Worm (Caenorhabditis elegans) whole organism, L4 larva: Measurements from ENCODE around the gene T08D10.3.

Experiments
- F26F4.8 ChIP-seq: fragments of 200-800 bp; sonication (Bioruptor generic); conservative IDR thresholded peaks from 2 replicates; pipeline ENCODE4 v1.3.6; 2022; ENCODE audit warnings: missing genetic modification characterization, missing compliant biosample characterization
- F44E2.7 ChIP-seq: fragments of 200-800 bp; sonication (Bioruptor generic); IDR thresholded peaks from 2 replicates; pipeline ENCODE4 v2.1.2; 2022; ENCODE audit warnings: missing genetic modification characterization, missing compliant biosample characterization
- ZK337.2 ChIP-seq: fragments of 200-800 bp; sonication (Bioruptor generic); IDR thresholded peaks from 2 replicates; pipeline ENCODE4 v1.3.6; 2022; ENCODE audit warnings: missing genetic modification reagents, missing genetic modification characterization, missing compliant biosample characterization
- aha-1 ChIP-seq: fragments of 150-350 bp; peaks from one replicate; lab custom pipeline; 2014; ENCODE audit warnings: missing biosample characterization, missing genetic modification characterization
- arid-1 ChIP-seq: fragments of 200-800 bp; sonication (Bioruptor generic); conservative IDR thresholded peaks from 2 replicates; pipeline ENCODE4 v1.3.6; 2022; ENCODE audit warnings: missing genetic modification reagents, missing genetic modification characterization, missing compliant biosample characterization
- ceh-20 ChIP-seq: fragments of 200-800 bp; sonication (Bioruptor generic); IDR thresholded peaks from 2 replicates; pipeline ENCODE4 v1.3.6; 2022; ENCODE audit warnings: missing genetic modification reagents, missing genetic modification characterization, missing compliant biosample characterization
- ceh-44 ChIP-seq: fragments of 200-800 bp; sonication (Bioruptor generic); IDR thresholded peaks from 2 replicates; pipeline ENCODE4 v1.3.6; 2022; ENCODE audit warnings: missing genetic modification reagents, missing genetic modification characterization, missing compliant biosample characterization
- cey-2 ChIP-seq: sonication (generic microtip); optimal IDR thresholded peaks from 3 replicates; lab custom pipeline; 2017; ENCODE audit warnings: missing genetic modification characterization, mild to moderate bottlenecking, missing compliant biosample characterization, antibody characterized with exemption, borderline replicate concordance; ENCODE audit not compliant: insufficient read depth
- daf-12 ChIP-seq: fragments of 150-350 bp; optimal IDR thresholded peaks from 2 replicates; lab custom pipeline; 2014; ENCODE audit warnings: missing biosample characterization, missing genetic modification reagents, missing genetic modification characterization
- daf-16 ChIP-seq, 3 experiments: sonication (generic microtip); optimal IDR thresholded peaks; 2 replicates each; lab custom pipeline; 2016 to 2017; ENCODE audit warnings: missing genetic modification characterization in 3 of 3, missing genetic modification reagents in 3 of 3, mild to moderate bottlenecking in 2 of 3, missing compliant biosample characterization in 2 of 3, missing biosample characterization in 1 of 3, moderate library complexity in 1 of 3
- daf-19 ChIP-seq: fragments of 200-800 bp; sonication (Bioruptor generic); conservative IDR thresholded peaks from 2 replicates; pipeline ENCODE4 v1.3.6; 2022; ENCODE audit warnings: missing genetic modification characterization, missing compliant biosample characterization
- dve-1 ChIP-seq: sonication (generic microtip); optimal IDR thresholded peaks from 2 replicates; lab custom pipeline; 2017; ENCODE audit warnings: antibody characterized with exemption, mild to moderate bottlenecking, missing genetic modification characterization, missing compliant biosample characterization; ENCODE audit not compliant: insufficient read depth
- fkh-10 ChIP-seq: fragments of 150-350 bp; optimal IDR thresholded peaks from 2 replicates; lab custom pipeline; 2014; ENCODE audit warnings: missing biosample characterization, missing genetic modification reagents, missing genetic modification characterization
- fos-1 ChIP-seq: fragments of 150-350 bp; optimal IDR thresholded peaks from 2 replicates; lab custom pipeline; 2014; ENCODE audit warnings: missing biosample characterization, missing genetic modification characterization
- hlh-11 ChIP-seq: fragments of 200-800 bp; sonication (Bioruptor generic); optimal IDR thresholded peaks from 2 replicates; lab custom pipeline; 2018; ENCODE audit warnings: mild to moderate bottlenecking, missing genetic modification characterization, missing compliant biosample characterization
- lin-1 ChIP-seq: fragments of 200-800 bp; sonication (Bioruptor generic); IDR thresholded peaks from 2 replicates; pipeline ENCODE4 v1.3.6; 2022; ENCODE audit warnings: missing genetic modification reagents, missing genetic modification characterization, missing compliant biosample characterization
- lin-15B ChIP-seq: fragments of 150-350 bp; sonication (generic microtip); optimal IDR thresholded peaks from 3 replicates; lab custom pipeline; 2014; ENCODE audit warnings: missing biosample characterization, missing genetic modification characterization
- lin-38 ChIP-seq: fragments of 200-800 bp; sonication (Bioruptor generic); IDR thresholded peaks from 2 replicates; pipeline ENCODE4 v1.3.6; 2022; ENCODE audit warnings: missing genetic modification reagents, missing genetic modification characterization, missing compliant biosample characterization
- lsy-2 ChIP-seq, 2 experiments: fragments of 150-350 bp in 1 of 2; sonication (generic microtip) in 1 of 2; optimal IDR thresholded peaks; 2 replicates each; lab custom pipeline; 2014 to 2017; ENCODE audit warnings: missing biosample characterization in 2 of 2, missing genetic modification characterization in 2 of 2
- mdl-1 ChIP-seq, 2 experiments: fragments of 150-350 bp in 1 of 2; sonication (generic microtip) in 1 of 2; optimal IDR thresholded peaks; 2 replicates each; lab custom pipeline; 2014 to 2017; ENCODE audit warnings: missing biosample characterization in 2 of 2, missing genetic modification characterization in 2 of 2
- mes-2 ChIP-seq: sonication (generic microtip); optimal IDR thresholded peaks from 2 replicates; lab custom pipeline; 2016; ENCODE audit warnings: missing genotype, mild to moderate bottlenecking, missing genetic modification characterization, missing compliant biosample characterization; ENCODE audit not compliant: poor library complexity, severe bottlenecking
- mxl-2 ChIP-seq: fragments of 200-800 bp; sonication (Bioruptor generic); conservative IDR thresholded peaks from 2 replicates; pipeline ENCODE4 v1.3.6; 2022; ENCODE audit warnings: missing genetic modification reagents, missing genetic modification characterization, missing compliant biosample characterization
- mxl-3 ChIP-seq: fragments of 200-800 bp; sonication (Bioruptor generic); optimal IDR thresholded peaks from 2 replicates; lab custom pipeline; 2018; ENCODE audit warnings: mild to moderate bottlenecking, missing genetic modification characterization, missing compliant biosample characterization
- nhr-111 ChIP-seq: fragments of 200-800 bp; sonication (Bioruptor generic); optimal IDR thresholded peaks from 2 replicates; lab custom pipeline; 2018; ENCODE audit warnings: mild to moderate bottlenecking, missing genetic modification characterization, missing compliant biosample characterization
- nhr-25 ChIP-seq: sonication (generic microtip); optimal IDR thresholded peaks from 2 replicates; lab custom pipeline; 2017; ENCODE audit warnings: missing genetic modification characterization, mild to moderate bottlenecking, missing compliant biosample characterization, antibody characterized with exemption, moderate library complexity, borderline replicate concordance; ENCODE audit not compliant: insufficient read depth
- nhr-41 ChIP-seq: fragments of 200-800 bp; sonication (Bioruptor generic); IDR thresholded peaks from 2 replicates; pipeline ENCODE4 v1.3.6; 2022; ENCODE audit warnings: missing genetic modification reagents, missing genetic modification characterization, missing compliant biosample characterization
- nhr-48 ChIP-seq: sonication (generic microtip); optimal IDR thresholded peaks from 2 replicates; lab custom pipeline; 2016; ENCODE audit warnings: mild to moderate bottlenecking, missing genetic modification characterization, missing compliant biosample characterization
- saeg-2 ChIP-seq: fragments of 200-800 bp; sonication (Bioruptor generic); IDR thresholded peaks from 2 replicates; pipeline ENCODE4 v1.3.6; 2022; ENCODE audit warnings: missing genetic modification reagents, missing genetic modification characterization, missing compliant biosample characterization
- sdz-12 ChIP-seq: fragments of 200-800 bp; sonication (Bioruptor generic); optimal IDR thresholded peaks from 2 replicates; lab custom pipeline; 2018; ENCODE audit warnings: mild to moderate bottlenecking, missing genetic modification characterization, missing compliant biosample characterization
- tag-97 ChIP-seq: fragments of 200-800 bp; sonication (Bioruptor generic); IDR thresholded peaks from 2 replicates; pipeline ENCODE4 v1.3.6; 2022; ENCODE audit warnings: missing genetic modification characterization, missing compliant biosample characterization
- vab-7 ChIP-seq: fragments of 200-800 bp; sonication (Bioruptor generic); IDR thresholded peaks from 2 replicates; pipeline ENCODE4 v1.3.6; 2022; ENCODE audit warnings: missing genetic modification reagents, missing genetic modification characterization, missing compliant biosample characterization
- zag-1 ChIP-seq: fragments of 150-350 bp; optimal IDR thresholded peaks from 2 replicates; lab custom pipeline; 2014; ENCODE audit warnings: missing biosample characterization, missing genetic modification characterization
- zfp-2 ChIP-seq: sonication (generic microtip); optimal IDR thresholded peaks from 2 replicates; lab custom pipeline; 2016; ENCODE audit warnings: mild to moderate bottlenecking, missing genetic modification characterization, missing compliant biosample characterization
- zip-2 ChIP-seq: fragments of 150-350 bp; optimal IDR thresholded peaks from 2 replicates; lab custom pipeline; 2014; ENCODE audit warnings: missing biosample characterization, missing genetic modification characterization

The T08D10.3 gene

DNA sequence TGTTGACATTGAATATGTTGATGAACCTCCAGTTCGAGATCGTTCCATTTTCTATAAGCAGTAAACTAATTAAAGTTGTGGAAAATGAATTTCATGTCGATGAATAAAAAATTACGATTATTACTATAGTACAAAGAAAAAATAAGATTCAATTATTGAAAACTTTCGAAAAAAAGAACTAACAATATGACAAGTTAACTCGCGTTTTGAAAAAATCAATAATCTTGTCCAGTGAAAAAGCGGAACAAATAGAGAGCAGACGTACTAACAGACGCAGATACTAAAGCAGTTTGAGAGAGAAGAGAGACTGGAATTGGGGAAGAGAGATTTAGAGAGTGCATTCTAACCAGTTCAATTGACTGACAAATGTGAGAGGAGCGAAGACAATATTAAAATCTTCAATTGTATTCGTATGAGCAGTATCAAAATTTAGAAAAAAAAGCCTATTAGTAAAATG, 19.4 kb downstream of the T08D10.3 start, which contains the start of gene set-6 (continued):
- TF ChIP-seq lin-1 (GFP tag; lab: Robert Waterston, UW) (no peak), zfp-2 (tag; lab: Kevin White, UChicago) (no peak), fos-1 (no peak), F44E2.7 (GFP tag; lab: Robert Waterston, UW) (no peak), ceh-20 (GFP tag; lab: Robert Waterston, UW) (no peak), sdz-12 (GFP tag; lab: Kevin White, UChicago) (no peak), zag-1 (no peak), hlh-11 (no peak), lin-38 (GFP tag; lab: Robert Waterston, UW) (no peak), arid-1 (GFP tag; lab: Robert Waterston, UW) (no peak), F26F4.8 (GFP tag; lab: Robert Waterston, UW) (no peak), saeg-2 (no peak), nhr-48 (tag; lab: Kevin White, UChicago) (no peak), lin-15B (tag; lab: Kevin White, UChicago) (no peak), dve-1 (peak; percentile 52), ZK337.2 (GFP tag; lab: Robert Waterston, UW) (no peak)
- TF ChIP-seq, all 104 proteins: peak for 5

DNA sequence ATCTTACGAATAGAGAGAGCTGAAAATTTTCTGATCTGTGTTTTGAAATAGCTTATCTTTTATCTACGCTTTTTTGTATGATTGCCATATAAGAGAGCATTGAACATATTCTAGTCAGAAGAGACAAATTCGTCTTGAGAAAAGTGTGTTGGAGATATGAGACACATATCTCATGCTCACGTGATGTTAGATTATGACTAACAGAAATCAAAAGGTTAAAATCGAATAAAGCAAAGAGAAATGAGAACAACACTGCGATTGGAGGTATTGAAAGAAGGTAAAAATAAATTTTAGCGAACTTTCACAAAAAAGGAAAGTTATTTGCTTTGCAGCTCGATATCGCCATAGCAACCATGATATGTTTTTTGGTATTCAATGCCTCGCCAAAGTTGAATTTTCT, 26.8 kb downstream of the T08D10.3 start, which contains the start of gene nhr-167:
Gene nhr-167, minus strand, starts transcription at position 21 of the 400 bp plus-strand sequence.
- TF ChIP-seq nhr-41 (GFP tag; lab: Robert Waterston, UW) (no peak), mxl-3 (GFP tag; lab: Kevin White, UChicago) (no peak), zip-2 (tag; lab: Kevin White, UChicago) (no peak), tag-97 (no peak), nhr-111 (no peak), aha-1 (no peak), mes-2 (no peak), vab-7 (no peak), lsy-2 (tag; optimal IDR thresholded peaks at IDR 0.05; lab: Kevin White, UChicago) (no peak), cey-2 (no peak), dve-1 (no peak), lin-1 (GFP tag; lab: Robert Waterston, UW) (no peak)

DNA sequence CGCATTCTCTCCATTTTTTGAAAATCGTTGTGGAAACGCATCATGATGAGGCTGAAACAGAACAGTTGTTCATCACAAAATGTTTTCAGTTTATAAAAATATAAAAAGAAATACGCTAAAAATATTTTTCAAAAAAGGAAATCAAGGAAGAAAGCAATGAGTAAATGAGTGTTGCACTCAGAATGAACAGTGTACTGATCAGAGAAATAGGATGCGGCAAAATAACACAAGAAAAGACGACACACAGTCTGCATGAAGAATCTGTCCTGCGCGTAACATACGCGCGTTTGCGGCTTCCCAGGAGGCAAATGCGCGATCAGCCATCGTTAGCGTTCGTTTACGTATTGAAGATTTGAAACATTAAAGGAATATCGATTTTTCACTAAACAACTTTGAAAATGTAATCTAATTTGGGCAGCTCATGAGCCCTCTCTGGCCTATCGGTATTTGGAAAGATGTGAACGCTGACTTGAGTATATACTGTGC, 28.4 kb downstream of the T08D10.3 start, which contains the start of gene C49F5.3:
Gene C49F5.3, minus strand, starts transcription at position 51 of the 486 bp plus-strand sequence.
- TF ChIP-seq ZK337.2 (GFP tag; lab: Robert Waterston, UW) (no peak), nhr-25 (tag; lab: Kevin White, UChicago) (no peak), daf-12 (tag; lab: Kevin White, UChicago) (no peak), fkh-10 (GFP tag; lab: Kevin White, UChicago) (no peak), mdl-1 (tag; optimal IDR thresholded peaks at IDR 0.05; lab: Kevin White, UChicago) (no peak), daf-19 (GFP tag; lab: Robert Waterston, UW) (no peak)

DNA sequence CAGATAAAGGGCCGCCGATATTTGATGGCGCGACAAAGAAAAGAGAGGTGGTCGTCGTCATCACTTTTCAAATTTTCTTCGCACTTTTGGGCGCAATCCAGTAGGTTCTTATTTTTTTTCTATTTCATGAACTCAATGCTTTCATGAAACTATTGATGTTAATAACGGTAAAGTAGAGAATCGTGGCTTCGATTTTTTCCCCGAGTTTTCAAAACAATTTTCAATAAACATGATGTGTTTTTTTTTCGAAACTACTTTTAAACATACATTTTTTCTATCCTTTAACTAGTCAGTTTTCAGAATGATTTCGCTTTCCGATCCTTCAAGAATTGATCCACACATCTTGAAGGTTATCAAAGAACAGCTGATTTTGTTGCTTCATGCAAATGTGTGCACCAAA, 30.7 kb downstream of the T08D10.3 start, which contains the start of gene C49F5.5:
Gene C49F5.5, plus strand, starts transcription at position 301 of the 400 bp plus-strand sequence.
- TF ChIP-seq aha-1 (peak; percentile 35), mxl-2 (GFP tag; lab: Robert Waterston, UW) (no peak)

DNA sequence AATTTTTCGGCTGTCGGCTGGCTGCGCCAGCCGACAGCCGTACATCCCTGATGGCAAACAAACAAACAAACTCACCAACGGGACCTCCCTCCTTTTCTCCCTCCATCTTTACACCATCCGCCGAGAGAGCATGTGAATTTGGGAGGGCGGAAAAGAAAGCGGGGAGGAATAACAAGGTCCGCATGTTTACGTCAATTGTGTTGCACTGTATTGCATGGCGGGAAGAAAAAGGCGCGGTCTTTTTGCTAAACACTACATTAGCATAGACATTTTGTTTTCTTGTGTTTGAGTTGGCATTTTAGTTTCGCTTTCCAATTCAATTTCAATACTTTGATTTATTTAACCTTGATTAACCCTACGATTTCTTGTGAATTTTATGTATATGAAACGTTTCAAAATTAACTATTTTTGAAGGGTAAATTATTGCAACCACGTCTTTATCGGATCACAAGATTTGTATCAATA, 32.7 kb downstream of the T08D10.3 start, which contains the start of gene C49F5.6:
Gene C49F5.6, plus strand, starts transcription at position 415 of the 465 bp plus-strand sequence.
- TF ChIP-seq ceh-44 (GFP tag; lab: Robert Waterston, UW) = no peak
- peak in 1 of 2 experiments; percentile 28 for TF ChIP-seq daf-16 (GFP tag; optimal IDR thresholded peaks at IDR 0.05; lab: Kevin White, UChicago)
- TF ChIP-seq daf-16 (tag; optimal IDR thresholded peaks at IDR 0.05; lab: Kevin White, UChicago) = no peak
- no peak for TF ChIP-seq ZK337.2 (GFP tag; lab: Robert Waterston, UW)
